Fruit fly (Drosophila melanogaster) whole organism, prepupa: ENCODE results near the gene melt.
A peak's percentile ranks its signal among the peaks of the same experiment; 100 is the strongest.

Experiments used
- CG10631 ChIP-seq: fragments of 200-800 bp; sonication (Bioruptor generic); optimal IDR thresholded peaks from 2 replicates; lab custom pipeline; 2016; ENCODE audit warnings: missing biosample characterization, missing genetic modification characterization
- CG11294 ChIP-seq: fragments of 200-800 bp; sonication (Bioruptor generic); IDR thresholded peaks from 2 replicates; pipeline ENCODE4 v1.3.6; 2022; ENCODE audit warnings: missing biosample characterization, missing genetic modification characterization
- CG11902 ChIP-seq: fragments of 200-800 bp; sonication (Bioruptor generic); optimal IDR thresholded peaks from 3 replicates; lab custom pipeline; 2016; ENCODE audit warnings: missing biosample characterization, missing genetic modification characterization
- CG15336 ChIP-seq: fragments of 200-800 bp; sonication (Bioruptor generic); IDR thresholded peaks from 2 replicates; pipeline ENCODE4 v1.3.6; 2022; ENCODE audit warnings: missing biosample characterization, missing genetic modification characterization
- CG1621 ChIP-seq: fragments of 200-800 bp; sonication (Bioruptor generic); optimal IDR thresholded peaks from 3 replicates; lab custom pipeline; 2018; ENCODE audit warnings: missing biosample characterization, mild to moderate bottlenecking, missing genetic modification characterization
- CG16779 ChIP-seq: fragments of 200-800 bp; sonication (Bioruptor generic); optimal IDR thresholded peaks from 3 replicates; lab custom pipeline; 2017; ENCODE audit warnings: missing biosample characterization, mild to moderate bottlenecking, missing genetic modification characterization
- CG31627 ChIP-seq: fragments of 200-800 bp; sonication (Bioruptor generic); optimal IDR thresholded peaks from 3 replicates; lab custom pipeline; 2016; ENCODE audit warnings: missing biosample characterization, missing genetic modification characterization
- CG32006 ChIP-seq: fragments of 200-800 bp; sonication (Bioruptor generic); optimal IDR thresholded peaks from 3 replicates; lab custom pipeline; 2017; ENCODE audit warnings: missing biosample characterization, mild to moderate bottlenecking, missing genetic modification characterization
- CG3919 ChIP-seq: fragments of 200-800 bp; sonication (Bioruptor generic); optimal IDR thresholded peaks from 3 replicates; lab custom pipeline; 2016; ENCODE audit warnings: missing biosample characterization, missing genetic modification characterization
- CG4318 ChIP-seq: fragments of 200-800 bp; sonication (Bioruptor generic); optimal IDR thresholded peaks from 3 replicates; lab custom pipeline; 2017; ENCODE audit warnings: missing biosample characterization, mild to moderate bottlenecking, missing genetic modification characterization
- CG6163 ChIP-seq: fragments of 200-800 bp; sonication (Bioruptor generic); IDR thresholded peaks from 3 replicates; pipeline ENCODE4 v1.3.6; 2022; ENCODE audit warnings: missing biosample characterization, missing genetic modification characterization
- CG6276 ChIP-seq: fragments of 200-800 bp; sonication (Bioruptor generic); optimal IDR thresholded peaks from 2 replicates; lab custom pipeline; 2017; ENCODE audit warnings: missing biosample characterization, mild to moderate bottlenecking, missing genetic modification characterization
- CG6792 ChIP-seq: fragments of 200-800 bp; sonication (Bioruptor generic); optimal IDR thresholded peaks from 3 replicates; lab custom pipeline; 2016; ENCODE audit warnings: missing biosample characterization, missing genetic modification characterization
- CG6808 ChIP-seq: fragments of 200-800 bp; sonication (Bioruptor generic); optimal IDR thresholded peaks from 3 replicates; lab custom pipeline; 2017; ENCODE audit warnings: missing biosample characterization, missing genetic modification characterization, mild to moderate bottlenecking, moderate library complexity, missing genetic modification reagents
- CG6854 ChIP-seq: fragments of 200-800 bp; sonication (Bioruptor generic); optimal IDR thresholded peaks from 2 replicates; lab custom pipeline; 2017; ENCODE audit warnings: missing biosample characterization, mild to moderate bottlenecking, missing genetic modification characterization
- CG7368 ChIP-seq: fragments of 200-800 bp; sonication (Bioruptor generic); optimal IDR thresholded peaks from 3 replicates; lab custom pipeline; 2016; ENCODE audit warnings: missing biosample characterization, missing genetic modification characterization
- CG8119 ChIP-seq: fragments of 200-800 bp; sonication (Bioruptor generic); IDR thresholded peaks from 3 replicates; pipeline ENCODE4 v1.3.6; 2022; ENCODE audit warnings: missing biosample characterization, missing genetic modification characterization
- CG8319 ChIP-seq: fragments of 200-800 bp; sonication (Bioruptor generic); optimal IDR thresholded peaks from 3 replicates; lab custom pipeline; 2016; ENCODE audit warnings: missing biosample characterization, missing genetic modification characterization
- CG9139 ChIP-seq: fragments of 200-800 bp; sonication (Bioruptor generic); optimal IDR thresholded peaks from 3 replicates; lab custom pipeline; 2017; ENCODE audit warnings: missing biosample characterization, mild to moderate bottlenecking, missing genetic modification characterization
- Eip75B ChIP-seq: fragments of 200-800 bp; sonication (Bioruptor generic); optimal IDR thresholded peaks from 3 replicates; lab custom pipeline; 2016; ENCODE audit warnings: missing biosample characterization, missing genetic modification characterization
- Eip78C ChIP-seq: fragments of 200-800 bp; sonication (Bioruptor generic); peaks from one replicate; lab custom pipeline; 2016; ENCODE audit warnings: missing biosample characterization, missing genetic modification characterization
- Eip93F ChIP-seq: fragments of 200-800 bp; sonication (Bioruptor generic); optimal IDR thresholded peaks from 2 replicates; lab custom pipeline; 2016; ENCODE audit warnings: missing biosample characterization, mild to moderate bottlenecking, missing genetic modification characterization
- Ets21C ChIP-seq: fragments of 200-800 bp; sonication (Bioruptor generic); optimal IDR thresholded peaks from 3 replicates; lab custom pipeline; 2016; ENCODE audit warnings: missing biosample characterization, missing genetic modification characterization
- Ets96B ChIP-seq: fragments of 200-800 bp; optimal IDR thresholded peaks from 2 replicates; lab custom pipeline; 2019; ENCODE audit warnings: missing biosample characterization, mild to moderate bottlenecking, missing genetic modification characterization, moderate library complexity
- Gug ChIP-seq: fragments of 200-800 bp; sonication (Bioruptor generic); IDR thresholded peaks from 2 replicates; pipeline ENCODE4 v1.3.6; 2022; ENCODE audit warnings: missing biosample characterization, missing genetic modification characterization
- Hr38 ChIP-seq: sonication (Bioruptor generic); optimal IDR thresholded peaks from 2 replicates; lab custom pipeline; 2016; ENCODE audit warnings: missing biosample characterization, missing genetic modification characterization
- Hr39 ChIP-seq: fragments of 200-800 bp; sonication (Bioruptor generic); optimal IDR thresholded peaks from 2 replicates; lab custom pipeline; 2016; ENCODE audit warnings: missing biosample characterization, missing genetic modification characterization
- Hr4 ChIP-seq: fragments of 200-800 bp; sonication (Bioruptor generic); optimal IDR thresholded peaks from 3 replicates; lab custom pipeline; 2016; ENCODE audit warnings: missing biosample characterization, missing genetic modification characterization
- Lpt ChIP-seq: fragments of 200-800 bp; sonication (Bioruptor generic); optimal IDR thresholded peaks from 3 replicates; lab custom pipeline; 2016; ENCODE audit warnings: missing biosample characterization, missing genetic modification characterization
- OdsH ChIP-seq: fragments of 200-800 bp; sonication (Bioruptor generic); optimal IDR thresholded peaks from 3 replicates; lab custom pipeline; 2016; ENCODE audit warnings: missing biosample characterization, missing genetic modification characterization
- Smox ChIP-seq: fragments of 200-800 bp; sonication (Bioruptor generic); optimal IDR thresholded peaks from 3 replicates; lab custom pipeline; 2016; ENCODE audit warnings: missing biosample characterization, missing genetic modification characterization
- Sox14 ChIP-seq: fragments of 200-800 bp; sonication (Bioruptor generic); optimal IDR thresholded peaks from 3 replicates; lab custom pipeline; 2016; ENCODE audit warnings: missing biosample characterization, missing genetic modification characterization
- achi ChIP-seq: fragments of 200-800 bp; sonication (Bioruptor generic); optimal IDR thresholded peaks from 3 replicates; lab custom pipeline; 2016; ENCODE audit warnings: missing biosample characterization, missing genetic modification characterization
- cyc ChIP-seq: fragments of 200-800 bp; sonication (Bioruptor generic); optimal IDR thresholded peaks from 3 replicates; lab custom pipeline; 2016; ENCODE audit warnings: missing biosample characterization, missing genetic modification characterization
- dac ChIP-seq: fragments of 200-800 bp; sonication (Bioruptor generic); optimal IDR thresholded peaks from 2 replicates; lab custom pipeline; 2017; ENCODE audit warnings: missing biosample characterization, mild to moderate bottlenecking, missing genetic modification characterization
- dsx ChIP-seq: fragments of 200-800 bp; optimal IDR thresholded peaks from 3 replicates; lab custom pipeline; 2019; ENCODE audit warnings: missing biosample characterization, mild to moderate bottlenecking, missing genetic modification characterization, moderate library complexity; ENCODE audit not compliant: poor library complexity, severe bottlenecking
- eg ChIP-seq: fragments of 200-800 bp; sonication (Bioruptor generic); IDR thresholded peaks from 3 replicates; pipeline ENCODE4 v1.3.6; 2022; ENCODE audit warnings: missing biosample characterization, missing genetic modification characterization
- esn ChIP-seq: fragments of 200-800 bp; sonication (Bioruptor generic); optimal IDR thresholded peaks from 2 replicates; lab custom pipeline; 2016; ENCODE audit warnings: missing biosample characterization, mild to moderate bottlenecking, missing genetic modification characterization, moderate library complexity
- fd59A ChIP-seq: fragments of 200-800 bp; sonication (Bioruptor generic); optimal IDR thresholded peaks from 2 replicates; lab custom pipeline; 2017; ENCODE audit warnings: missing biosample characterization, mild to moderate bottlenecking, missing genetic modification characterization, missing genetic modification reagents
- fkh ChIP-seq: fragments of 200-800 bp; sonication (Bioruptor generic); optimal IDR thresholded peaks from 3 replicates; lab custom pipeline; 2017; ENCODE audit warnings: missing biosample characterization, mild to moderate bottlenecking, missing genetic modification characterization, moderate library complexity
- lz ChIP-seq: fragments of 200-800 bp; sonication (Bioruptor generic); optimal IDR thresholded peaks from 3 replicates; lab custom pipeline; 2016; ENCODE audit warnings: missing biosample characterization, missing genetic modification characterization
- net ChIP-seq: fragments of 200-800 bp; sonication (Bioruptor generic); optimal IDR thresholded peaks from 3 replicates; lab custom pipeline; 2016; ENCODE audit warnings: missing biosample characterization, missing genetic modification characterization
- pdm3 ChIP-seq: fragments of 200-800 bp; sonication (Bioruptor generic); optimal IDR thresholded peaks from 3 replicates; lab custom pipeline; 2016; ENCODE audit warnings: missing biosample characterization, missing genetic modification characterization
- salr ChIP-seq, 2 experiments: fragments of 200-800 bp; sonication (Bioruptor generic); optimal IDR thresholded peaks; 3 replicates each; lab custom pipeline; 2016 to 2018; ENCODE audit warnings: missing biosample characterization in 2 of 2, missing genetic modification characterization in 2 of 2, mild to moderate bottlenecking in 1 of 2
- ss ChIP-seq, 2 experiments: fragments of 200-800 bp; sonication (Bioruptor generic); optimal IDR thresholded peaks; 2 replicates in 1 of 2; 3 replicates in 1 of 2; lab custom pipeline; 2017 to 2018; ENCODE audit warnings: mild to moderate bottlenecking in 2 of 2, missing biosample characterization in 2 of 2, missing genetic modification characterization in 2 of 2, moderate library complexity in 1 of 2
- topi ChIP-seq: fragments of 200-800 bp; sonication (Bioruptor generic); optimal IDR thresholded peaks from 3 replicates; lab custom pipeline; 2016; ENCODE audit warnings: missing biosample characterization, missing genetic modification characterization
- vri ChIP-seq: fragments of 200-800 bp; sonication (Bioruptor generic); optimal IDR thresholded peaks from 3 replicates; lab custom pipeline; 2016; ENCODE audit warnings: missing biosample characterization, mild to moderate bottlenecking, missing genetic modification characterization

The melt gene

DNA sequence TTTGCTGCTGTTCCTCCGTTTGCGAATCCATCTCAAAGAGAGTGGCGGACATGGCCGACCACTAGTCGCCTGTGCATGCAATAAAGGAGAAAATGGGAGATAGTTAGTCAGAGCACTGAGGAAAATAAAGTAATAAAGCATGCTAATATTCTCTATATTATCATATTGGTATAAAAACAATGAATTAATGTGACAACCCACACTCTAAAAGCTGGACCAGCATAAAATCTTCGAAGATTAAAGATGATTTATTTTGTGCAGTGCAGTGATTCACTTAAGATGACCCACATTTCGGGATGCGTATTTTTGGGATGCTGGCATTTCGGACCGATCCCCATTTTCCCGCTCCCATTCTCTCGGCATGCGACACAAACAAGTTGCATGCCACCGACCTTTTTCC, 13.5 kb downstream of the melt start:
- peak; percentile 62; the same call in 2 of the 3 replicates for TF ChIP-seq CG6163 (GFP tag; lab: Robert Waterston, UW)
- peak; percentile 70 for TF ChIP-seq CG32006 (GFP tag; lab: Kevin White, UChicago)
- TF ChIP-seq OdsH (GFP tag; lab: Kevin White, UChicago) = no peak
- TF ChIP-seq CG6276 (GFP tag; lab: Kevin White, UChicago) = peak; percentile 62
- no peak for TF ChIP-seq esn (GFP tag; lab: Kevin White, UChicago)
- TF ChIP-seq eg (GFP tag; lab: Robert Waterston, UW) = peak; percentile 77
- peak; percentile 30 for TF ChIP-seq Lpt
- no peak for TF ChIP-seq CG6808 (GFP tag; lab: Kevin White, UChicago)
- TF ChIP-seq Eip93F = no peak
- TF ChIP-seq Eip78C (GFP tag; lab: Kevin White, UChicago) = peak; percentile 80
- TF ChIP-seq Sox14 (GFP tag; lab: Kevin White, UChicago) = no peak
- no peak for TF ChIP-seq CG31627 (GFP tag; lab: Kevin White, UChicago)
- TF ChIP-seq CG9139 (GFP tag; lab: Kevin White, UChicago) = no peak
- TF ChIP-seq CG16779 (tag; lab: Kevin White, UChicago) = no peak
- TF ChIP-seq CG8319 = no peak
- no peak for TF ChIP-seq CG6792 (GFP tag; lab: Kevin White, UChicago)
- peak; percentile 66 for TF ChIP-seq Hr4 (GFP tag; lab: Kevin White, UChicago)
- no peak for TF ChIP-seq Gug (GFP tag; lab: Robert Waterston, UW)
- no peak for TF ChIP-seq topi
- TF ChIP-seq Eip75B (GFP tag; lab: Kevin White, UChicago) = no peak
- no peak for TF ChIP-seq Hr39
- TF ChIP-seq pdm3 (GFP tag; lab: Kevin White, UChicago) = no peak
- no peak for TF ChIP-seq CG1621 (tag; lab: Kevin White, UChicago)
- TF ChIP-seq CG3919 (GFP tag; lab: Kevin White, UChicago) = peak; percentile 59
- TF ChIP-seq Hr38 = no peak
- peak; percentile 64 for TF ChIP-seq CG15336 (GFP tag; lab: Robert Waterston, UW)
- no peak for TF ChIP-seq dsx (GFP tag; lab: Kevin White, UChicago)
- TF ChIP-seq dac (GFP tag; lab: Kevin White, UChicago) = no peak
- TF ChIP-seq CG11294 = peak; percentile 43; the same call in 1 of the 2 replicates
- peak; percentile 64; the same call in 2 of the 3 replicates for TF ChIP-seq CG8119 (GFP tag; lab: Robert Waterston, UW)
- peak; percentile 3 for TF ChIP-seq net (GFP tag; lab: Kevin White, UChicago)

- TF ChIP-seq CG8319 (no peak), ss (GFP tag; optimal IDR thresholded peaks at IDR 0.05; lab: Kevin White, UChicago) (peak in 1 of 2 experiments; percentile 34)
These were observed 15.1 kb downstream of the melt start for dm6 chr3L:7149388-7149787.

- peak; percentile 85 for TF ChIP-seq CG15336 (GFP tag; lab: Robert Waterston, UW)
- TF ChIP-seq Hr4 (GFP tag; lab: Kevin White, UChicago) = peak; percentile 77
- TF ChIP-seq fkh (GFP tag; lab: Kevin White, UChicago) = no peak
- TF ChIP-seq Smox (GFP tag; lab: Kevin White, UChicago) = peak; percentile 24
- no peak for TF ChIP-seq Eip93F
- peak; percentile 84 for TF ChIP-seq CG10631 (GFP tag; lab: Kevin White, UChicago)
- TF ChIP-seq CG7368 (GFP tag; lab: Kevin White, UChicago) = peak; percentile 62
- TF ChIP-seq Ets21C (GFP tag; lab: Kevin White, UChicago) = no peak
- peak; percentile 82 for TF ChIP-seq OdsH (GFP tag; lab: Kevin White, UChicago)
- peak; percentile 24 for TF ChIP-seq cyc (GFP tag; lab: Kevin White, UChicago)
- peak; percentile 25 for TF ChIP-seq CG11902 (GFP tag; lab: Kevin White, UChicago)
- no peak for TF ChIP-seq CG6854 (GFP tag; lab: Kevin White, UChicago)
- peak; percentile 76 for TF ChIP-seq CG6276 (GFP tag; lab: Kevin White, UChicago)
- TF ChIP-seq vri (GFP tag; lab: Kevin White, UChicago) = no peak
- peak; percentile 98 for TF ChIP-seq dsx (GFP tag; lab: Kevin White, UChicago)
- peak; percentile 86 for TF ChIP-seq CG4318 (GFP tag; lab: Kevin White, UChicago)
- TF ChIP-seq CG32006 (GFP tag; lab: Kevin White, UChicago) = peak; percentile 93
- peak; percentile 28 for TF ChIP-seq Sox14 (GFP tag; lab: Kevin White, UChicago)
- TF ChIP-seq fd59A = peak; percentile 74
- peak; percentile 77 for TF ChIP-seq CG6808 (GFP tag; lab: Kevin White, UChicago)
- TF ChIP-seq salr (GFP tag; optimal IDR thresholded peaks at IDR 0.05; lab: Kevin White, UChicago) = peak; percentile 72 to 86
- TF ChIP-seq dac (GFP tag; lab: Kevin White, UChicago) = peak; percentile 62
- peak; percentile 47 to 68 for TF ChIP-seq ss (GFP tag; optimal IDR thresholded peaks at IDR 0.05; lab: Kevin White, UChicago)
- TF ChIP-seq Eip78C (GFP tag; lab: Kevin White, UChicago) = peak; percentile 94
- peak; percentile 48 for TF ChIP-seq CG8319
- peak; percentile 35 for TF ChIP-seq lz (GFP tag; lab: Kevin White, UChicago)
- TF ChIP-seq Ets96B (tag; lab: Kevin White, UChicago) = peak; percentile 86
- peak; percentile 78 for TF ChIP-seq CG1621 (tag; lab: Kevin White, UChicago)
- TF ChIP-seq achi (GFP tag; lab: Kevin White, UChicago) = peak; percentile 82
These were observed 15.5 kb downstream of the melt start for dm6 chr3L:7149827-7150226.
